Worm (Caenorhabditis elegans): ENCODE measurements around the gene elo-1.

- TF ChIP-seq dao-5 (tag; optimal IDR thresholded peaks at IDR 0.05) = no peak
- TF ChIP-seq him-1 (tag; optimal IDR thresholded peaks at IDR 0.05) = no peak
- TF ChIP-seq W03F9.2 (tag; optimal IDR thresholded peaks at IDR 0.05) = no peak
These were observed 836 bp downstream of the elo-1 start for ce11 chrIV:9527002-9527401.
